Worm (Caenorhabditis elegans): Measurements from ENCODE around the gene prx-10.

prx-10 gene

ce11 chrIII:5280228-5280627, 44.0 kb downstream of the prx-10 start:
- TF ChIP-seq flt-1 (GFP tag; IDR thresholded peaks at IDR 0.05) = no peak
- no peak for TF ChIP-seq T22C8.4 (GFP tag; IDR thresholded peaks at IDR 0.05)
- TF ChIP-seq tab-1 (GFP tag; IDR thresholded peaks at IDR 0.05) = no peak
- no peak for TF ChIP-seq cog-1 (tag; optimal IDR thresholded peaks at IDR 0.05)
- no peak for TF ChIP-seq klf-2 (GFP tag; conservative IDR thresholded peaks at IDR 0.05)
- TF ChIP-seq ztf-29 (GFP tag; IDR thresholded peaks at IDR 0.05) = no peak
- no peak for TF ChIP-seq med-1 (GFP tag; optimal IDR thresholded peaks at IDR 0.05; ENCODE audit: insufficient read depth)

ce11 chrIII:5285484-5285883, 49.3 kb downstream of the prx-10 start:
- TF ChIP-seq med-1 (GFP tag; optimal IDR thresholded peaks at IDR 0.05; ENCODE audit: insufficient read depth) (no peak), tab-1 (GFP tag; IDR thresholded peaks at IDR 0.05) (0 out of 2 replicates have a peak, but pooled peaks have one; percentile 54)

- no peak for TF ChIP-seq T22C8.4 (GFP tag; IDR thresholded peaks at IDR 0.05)
- no peak for TF ChIP-seq ztf-23 (GFP tag; IDR thresholded peaks at IDR 0.05)
- no peak for TF ChIP-seq flt-1 (GFP tag; IDR thresholded peaks at IDR 0.05)
- TF ChIP-seq klf-2 (GFP tag; conservative IDR thresholded peaks at IDR 0.05) = no peak
- TF ChIP-seq med-1 (GFP tag; optimal IDR thresholded peaks at IDR 0.05; ENCODE audit: insufficient read depth) = no peak
- TF ChIP-seq cog-1 (tag; optimal IDR thresholded peaks at IDR 0.05) = no peak
- no peak for TF ChIP-seq tab-1 (GFP tag; IDR thresholded peaks at IDR 0.05)
- no peak for TF ChIP-seq ztf-29 (GFP tag; IDR thresholded peaks at IDR 0.05)
- no peak for TF ChIP-seq ref-1 (GFP tag; conservative IDR thresholded peaks at IDR 0.05)
These were observed 50.0 kb downstream of the prx-10 start, which contains the start of gene ZC395.11 for ce11 chrIII:5286205-5286604. ZC395.11 (minus strand) TSS chrIII:5286305.

- no peak for TF ChIP-seq cog-1 (tag; optimal IDR thresholded peaks at IDR 0.05)
- no peak for TF ChIP-seq T22C8.4 (GFP tag; IDR thresholded peaks at IDR 0.05)
- no peak for TF ChIP-seq flt-1 (GFP tag; IDR thresholded peaks at IDR 0.05)
- no peak for TF ChIP-seq klf-2 (GFP tag; conservative IDR thresholded peaks at IDR 0.05)
These were observed 51.7 kb downstream of the prx-10 start, which contains the start of gene T15B12.1 for ce11 chrIII:5287877-5288276. T15B12.1 (plus strand) TSS chrIII:5288177.

Measured in whole organism, midembryonic.